ENCODE assay signal across 2 worm cellular contexts in genomic region chrX:6742891-6743290, ce11.
A peak's percentile ranks its signal among the peaks of the same experiment; 100 is the strongest.
TF ChIP-seq lines count a peak whose summit lies in the region.

No protein-coding gene starts in this region.

TF ChIP-seq in whole organism, L1 larva, 84 proteins besides CTCF, POLR2A, EP300 and RAD21 (continued from another document):
- no peak for TF ChIP-seq ces-1 (GFP tag; optimal IDR thresholded peaks at IDR 0.05; lab: Kevin White, UChicago)
- TF ChIP-seq lin-15B (tag; optimal IDR thresholded peaks at IDR 0.05; lab: Kevin White, UChicago) = no peak
- peak; percentile 77 for TF ChIP-seq ztf-4 (tag; optimal IDR thresholded peaks at IDR 0.05; lab: Kevin White, UChicago)
- TF ChIP-seq fos-1 (tag; optimal IDR thresholded peaks at IDR 0.05; lab: Kevin White, UChicago) = peak; percentile 44
- no peak for TF ChIP-seq pqm-1 (tag; optimal IDR thresholded peaks at IDR 0.05; lab: Kevin White, UChicago)
- no peak for TF ChIP-seq ztf-11 (tag; optimal IDR thresholded peaks at IDR 0.05; lab: Kevin White, UChicago)
- TF ChIP-seq nhr-90 (tag; optimal IDR thresholded peaks at IDR 0.05; lab: Kevin White, UChicago; ENCODE audit: poor library complexity) = peak; percentile 81
- TF ChIP-seq xbp-1 (tag; optimal IDR thresholded peaks at IDR 0.05; lab: Kevin White, UChicago) = peak; percentile 81
- peak; percentile 91 for TF ChIP-seq lin-14 (GFP tag; optimal IDR thresholded peaks at IDR 0.05; lab: Kevin White, UChicago)
- TF ChIP-seq elt-3 (tag; optimal IDR thresholded peaks at IDR 0.05; lab: Kevin White, UChicago) = peak in 5 of 6 experiments; percentile 37 to 91 (median 68)
- TF ChIP-seq sox-4 (tag; optimal IDR thresholded peaks at IDR 0.05; lab: Kevin White, UChicago) = peak; percentile 48
- peak; percentile 92 for TF ChIP-seq rnt-1 (tag; optimal IDR thresholded peaks at IDR 0.05; lab: Kevin White, UChicago)
- TF ChIP-seq nhr-85 (tag; lab: Kevin White, UChicago) = peak; percentile 94
- peak; percentile 81 for TF ChIP-seq swsn-7 (tag; optimal IDR thresholded peaks at IDR 0.05; lab: Kevin White, UChicago)
- TF ChIP-seq fkh-10 (GFP tag; optimal IDR thresholded peaks at IDR 0.05; lab: Kevin White, UChicago) = no peak
- peak; percentile 46 to 86 for TF ChIP-seq lin-35 (GFP tag; optimal IDR thresholded peaks at IDR 0.05; lab: Kevin White, UChicago)
- TF ChIP-seq hlh-17 (GFP tag; optimal IDR thresholded peaks at IDR 0.05; lab: Kevin White, UChicago; ENCODE audit: borderline replicate concordance) = no peak
- no peak for TF ChIP-seq unc-98 (GFP tag; IDR thresholded peaks at IDR 0.05; lab: Robert Waterston, UW)
- no peak for TF ChIP-seq C34B4.2 (tag; optimal IDR thresholded peaks at IDR 0.05; lab: Kevin White, UChicago)
- TF ChIP-seq nhr-12 (tag; optimal IDR thresholded peaks at IDR 0.05; lab: Kevin White, UChicago) = no peak
- peak; percentile 75 for TF ChIP-seq jun-1 (tag; optimal IDR thresholded peaks at IDR 0.05; lab: Kevin White, UChicago)
- no peak for TF ChIP-seq ceh-90 (tag; optimal IDR thresholded peaks at IDR 0.05; lab: Kevin White, UChicago)
- no peak for TF ChIP-seq snpc-4 (tag; optimal IDR thresholded peaks at IDR 0.05; lab: Kevin White, UChicago)
- peak; percentile 85 for TF ChIP-seq unc-130 (tag; optimal IDR thresholded peaks at IDR 0.05; lab: Kevin White, UChicago)
- TF ChIP-seq isw-1 (GFP tag; IDR thresholded peaks at IDR 0.05; lab: Robert Waterston, UW) = no peak
- peak; percentile 0 for TF ChIP-seq ceh-8 (GFP tag; optimal IDR thresholded peaks at IDR 0.05; lab: Kevin White, UChicago)
- peak; percentile 77 for TF ChIP-seq mep-1 (tag; optimal IDR thresholded peaks at IDR 0.05; lab: Kevin White, UChicago)
- TF ChIP-seq nhr-76 (tag; optimal IDR thresholded peaks at IDR 0.05; lab: Kevin White, UChicago) = no peak
- peak; percentile 33 to 48 (median 35) for TF ChIP-seq dpl-1 (GFP tag; optimal IDR thresholded peaks at IDR 0.05; lab: Kevin White, UChicago)
- no peak for TF ChIP-seq fkh-8 (tag; optimal IDR thresholded peaks at IDR 0.05; lab: Kevin White, UChicago)
- TF ChIP-seq lin-39 (tag; optimal IDR thresholded peaks at IDR 0.05; lab: Kevin White, UChicago) = peak; percentile 88
- TF ChIP-seq mdl-1 (tag; optimal IDR thresholded peaks at IDR 0.05; lab: Kevin White, UChicago) = peak in 1 of 2 experiments; percentile 97
- peak; percentile 31 for TF ChIP-seq sup-37 (GFP tag; optimal IDR thresholded peaks at IDR 0.05; lab: Kevin White, UChicago)
- TF ChIP-seq sptf-1 (tag; optimal IDR thresholded peaks at IDR 0.05; lab: Kevin White, UChicago) = no peak
- peak; percentile 42 for TF ChIP-seq elt-2 (tag; optimal IDR thresholded peaks at IDR 0.05; lab: Kevin White, UChicago)
- no peak for TF ChIP-seq unc-86 (tag; optimal IDR thresholded peaks at IDR 0.05; lab: Kevin White, UChicago)
- no peak for TF ChIP-seq pax-3 (tag; optimal IDR thresholded peaks at IDR 0.05; lab: Kevin White, UChicago)
- no peak for TF ChIP-seq Y116A8C.19 (tag; optimal IDR thresholded peaks at IDR 0.05; lab: Kevin White, UChicago; ENCODE audit: borderline replicate concordance)
- no peak for TF ChIP-seq efl-3 (GFP tag; optimal IDR thresholded peaks at IDR 0.05; lab: Kevin White, UChicago)
- peak in 2 of 3 experiments; percentile 18 to 44 for TF ChIP-seq ceh-82 (tag; optimal IDR thresholded peaks at IDR 0.05; lab: Kevin White, UChicago)
- TF ChIP-seq nhr-28 (tag; optimal IDR thresholded peaks at IDR 0.05; lab: Kevin White, UChicago) = no peak
- peak in 1 of 2 experiments; percentile 57 for TF ChIP-seq egl-27 (tag; optimal IDR thresholded peaks at IDR 0.05; lab: Kevin White, UChicago)
- no peak for TF ChIP-seq nhr-84 (tag; optimal IDR thresholded peaks at IDR 0.05; lab: Kevin White, UChicago)
- no peak for TF ChIP-seq zag-1 (tag; optimal IDR thresholded peaks at IDR 0.05; lab: Kevin White, UChicago)
- no peak for TF ChIP-seq pag-3 (tag; optimal IDR thresholded peaks at IDR 0.05; lab: Kevin White, UChicago; ENCODE audit: borderline replicate concordance, insufficient read depth)
- peak; percentile 89 for TF ChIP-seq nhr-19 (GFP tag; conservative IDR thresholded peaks at IDR 0.05; lab: Robert Waterston, UW)

TF ChIP-seq in whole organism, L2 larva, 48 proteins besides CTCF, POLR2A, EP300 and RAD21 (continued from another document):
- TF ChIP-seq nhr-23 (tag; optimal IDR thresholded peaks at IDR 0.05; lab: Kevin White, UChicago) (no peak), ztf-11 (tag; optimal IDR thresholded peaks at IDR 0.05; lab: Kevin White, UChicago) (no peak), gmeb-1 (tag; optimal IDR thresholded peaks at IDR 0.05; lab: Kevin White, UChicago) (peak; percentile 38), ztf-1 (GFP tag; conservative IDR thresholded peaks at IDR 0.05; lab: Robert Waterston, UW) (no peak), skn-1 (tag; optimal IDR thresholded peaks at IDR 0.05; lab: Kevin White, UChicago) (no peak), alr-1 (tag; optimal IDR thresholded peaks at IDR 0.05; lab: Kevin White, UChicago) (no peak), R02D3.7 (tag; optimal IDR thresholded peaks at IDR 0.05; lab: Kevin White, UChicago) (no peak)
